Fruit fly (Drosophila melanogaster) whole organism, wandering third instar larva: Measurements from ENCODE around the gene FipoQ.

ENCODE experiments used
- Abd-B ChIP-seq: fragments of >200 bp; optimal IDR thresholded peaks from 2 replicates; lab custom pipeline; 2017; ENCODE audit warnings: missing biosample characterization, missing genetic modification characterization
- CG9705 ChIP-seq: fragments of 200-800 bp; sonication (Bioruptor generic); optimal IDR thresholded peaks from 2 replicates; lab custom pipeline; 2018; ENCODE audit warnings: missing biosample characterization, mild to moderate bottlenecking, missing genetic modification characterization
- Dfd ChIP-seq: fragments of >200 bp; optimal IDR thresholded peaks from 2 replicates; lab custom pipeline; 2017; ENCODE audit warnings: missing biosample characterization, missing genetic modification characterization
- Dif ChIP-seq: fragments of 200-275, 200-300 bp; sonication (Bioruptor generic); optimal IDR thresholded peaks from 2 replicates; lab custom pipeline; 2018; ENCODE audit warnings: missing biosample characterization, missing genetic modification characterization; ENCODE audit not compliant: partially characterized antibody
- HLH106 ChIP-seq: fragments of 200-800 bp; optimal IDR thresholded peaks from 3 replicates; lab custom pipeline; 2019; ENCODE audit warnings: missing biosample characterization, mild to moderate bottlenecking, missing genetic modification characterization, moderate library complexity
- Hr78 ChIP-seq: fragments of >200 bp; optimal IDR thresholded peaks from 2 replicates; lab custom pipeline; 2017; ENCODE audit warnings: missing biosample characterization, missing genetic modification characterization
- Hr83 ChIP-seq: fragments of 200-300 bp; sonication (Bioruptor generic); optimal IDR thresholded peaks from 2 replicates; lab custom pipeline; 2016; ENCODE audit warnings: missing biosample characterization, mild to moderate bottlenecking, missing genetic modification characterization, moderate library complexity; ENCODE audit not compliant: poor library complexity, severe bottlenecking
- Mio ChIP-seq: sonication (Bioruptor generic); optimal IDR thresholded peaks from 2 replicates; lab custom pipeline; 2016; ENCODE audit warnings: missing biosample characterization, missing genetic modification characterization
- Myc ChIP-seq: fragments of >200 bp; optimal IDR thresholded peaks from 2 replicates; lab custom pipeline; 2017
- N ChIP-seq: fragments of >200 bp; optimal IDR thresholded peaks from 2 replicates; lab custom pipeline; 2018; ENCODE audit warnings: missing biosample characterization, missing external identifiers, missing genetic modification characterization
- OdsH ChIP-seq: fragments of 200-800 bp; sonication (Bioruptor generic); optimal IDR thresholded peaks from 2 replicates; lab custom pipeline; 2016; ENCODE audit warnings: missing biosample characterization, mild to moderate bottlenecking, missing genetic modification characterization
- Sp1 ChIP-seq: fragments of 200-800 bp; sonication (Bioruptor generic); optimal IDR thresholded peaks from 3 replicates; lab custom pipeline; 2019; ENCODE audit warnings: missing biosample characterization, mild to moderate bottlenecking, missing genetic modification characterization, moderate library complexity
- Vsx2 ChIP-seq: fragments of 200-300, 225-300 bp; sonication (Bioruptor generic); optimal IDR thresholded peaks from 2 replicates; lab custom pipeline; 2018; ENCODE audit warnings: missing biosample characterization, missing genetic modification characterization; ENCODE audit not compliant: partially characterized antibody
- br ChIP-seq: fragments of 200-800 bp; sonication (Bioruptor generic); optimal IDR thresholded peaks from 2 replicates; lab custom pipeline; 2016; ENCODE audit warnings: missing biosample characterization, missing genetic modification characterization
- dl ChIP-seq, 2 experiments: fragments of 175-275, 200-275 bp in 1 of 2; fragments of 200-275 bp in 1 of 2; sonication (Bioruptor generic); optimal IDR thresholded peaks; lab custom pipeline; 2018; ENCODE audit warnings: mild to moderate bottlenecking in 2 of 2, missing biosample characterization in 2 of 2, missing genetic modification characterization in 2 of 2, moderate library complexity in 2 of 2; ENCODE audit not compliant: partially characterized antibody in 2 of 2, insufficient read depth in 1 of 2
- dmrt93B ChIP-seq: fragments of 200-800 bp; sonication (Bioruptor generic); optimal IDR thresholded peaks from 2 replicates; lab custom pipeline; 2018; ENCODE audit warnings: missing biosample characterization, mild to moderate bottlenecking, missing genetic modification characterization
- dsf ChIP-seq: sonication (Bioruptor generic); optimal IDR thresholded peaks from 2 replicates; lab custom pipeline; 2016; ENCODE audit warnings: missing biosample characterization, missing genetic modification characterization, borderline replicate concordance
- foxo ChIP-seq, 2 experiments: fragments of 200-800 bp; sonication (Bioruptor generic); optimal IDR thresholded peaks; 2 replicates in 1 of 2; 3 replicates in 1 of 2; lab custom pipeline; 2016 to 2017; ENCODE audit warnings: missing biosample characterization in 2 of 2, missing genetic modification characterization in 2 of 2
- fru ChIP-seq: fragments of 200-800 bp; sonication (Bioruptor generic); optimal IDR thresholded peaks from 3 replicates; lab custom pipeline; 2016; ENCODE audit warnings: missing biosample characterization, mild to moderate bottlenecking, missing genetic modification characterization
- h ChIP-seq: fragments of 200-800 bp; sonication (Bioruptor generic); optimal IDR thresholded peaks from 3 replicates; lab custom pipeline; 2016; ENCODE audit warnings: missing biosample characterization, mild to moderate bottlenecking, missing genetic modification characterization
- jim ChIP-seq: fragments of 175-275, 200-325 bp; sonication (Bioruptor generic); optimal IDR thresholded peaks from 2 replicates; lab custom pipeline; 2016; ENCODE audit warnings: missing biosample characterization, mild to moderate bottlenecking, missing genetic modification characterization
- lola ChIP-seq: fragments of >200 bp; optimal IDR thresholded peaks from 2 replicates; lab custom pipeline; 2017; ENCODE audit warnings: missing biosample characterization, missing genetic modification characterization
- psq ChIP-seq: fragments of 200-800 bp; sonication (Bioruptor generic); optimal IDR thresholded peaks from 3 replicates; lab custom pipeline; 2017; ENCODE audit warnings: missing biosample characterization, mild to moderate bottlenecking, missing genetic modification characterization, moderate library complexity
- rgr ChIP-seq: fragments of 200-800 bp; sonication (Bioruptor generic); optimal IDR thresholded peaks from 3 replicates; lab custom pipeline; 2016; ENCODE audit warnings: missing biosample characterization, mild to moderate bottlenecking, missing genetic modification characterization
- sage ChIP-seq: fragments of 200-800 bp; sonication (Bioruptor generic); optimal IDR thresholded peaks from 2 replicates; lab custom pipeline; 2016; ENCODE audit warnings: missing biosample characterization, mild to moderate bottlenecking, missing genetic modification characterization
- sv ChIP-seq: fragments of 200-800 bp; sonication (Bioruptor generic); optimal IDR thresholded peaks from 3 replicates; lab custom pipeline; 2016; ENCODE audit warnings: missing biosample characterization, missing genetic modification characterization

Gene FipoQ

DNA sequence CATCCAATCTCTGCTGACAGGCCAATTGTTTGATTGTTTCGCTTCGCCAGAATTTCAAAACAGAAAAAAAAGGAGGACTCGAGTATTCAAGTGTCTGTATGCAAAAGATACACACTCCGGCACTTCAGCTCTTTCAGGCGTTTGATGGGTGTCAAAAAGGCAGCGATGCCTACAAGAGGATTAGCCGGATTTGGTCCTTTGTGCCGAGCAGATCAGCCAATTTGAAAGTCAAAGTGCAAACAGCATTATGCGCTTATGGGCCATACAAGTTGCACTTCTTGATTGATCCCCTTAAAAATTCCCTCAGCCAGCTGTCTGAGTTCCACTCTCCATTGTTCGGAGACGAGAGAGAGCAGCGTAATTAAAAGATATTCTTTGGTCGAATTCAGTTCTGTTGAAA lies 51.8 kb downstream of the FipoQ start:
- no peak for TF ChIP-seq dl (GFP tag; optimal IDR thresholded peaks at IDR 0.05; lab: Kevin White, UChicago; ENCODE audit: insufficient read depth in 1 of 2, partially characterized antibody in 2 of 2)
- TF ChIP-seq Abd-B: no peak
- no peak for TF ChIP-seq sv (GFP tag; lab: Kevin White, UChicago)
- TF ChIP-seq Myc (lab: Kevin White, UChicago): no peak
- no peak for TF ChIP-seq lola (GFP tag; lab: Kevin White, UChicago)
- TF ChIP-seq jim (GFP tag; lab: Kevin White, UChicago): no peak

- no peak for TF ChIP-seq dsf (GFP tag; lab: Kevin White, UChicago)
- TF ChIP-seq Abd-B: no peak
- no peak for TF ChIP-seq CG9705 (GFP tag; lab: Kevin White, UChicago)
- no peak for TF ChIP-seq foxo (GFP tag; optimal IDR thresholded peaks at IDR 0.05; lab: Kevin White, UChicago)
- no peak for TF ChIP-seq dmrt93B
- TF ChIP-seq Myc (lab: Kevin White, UChicago): no peak
- no peak for TF ChIP-seq rgr (GFP tag; lab: Kevin White, UChicago)
- TF ChIP-seq Dfd (GFP tag; lab: Kevin White, UChicago): no peak
- TF ChIP-seq fru (GFP tag; lab: Kevin White, UChicago): no peak
- TF ChIP-seq jim (GFP tag; lab: Kevin White, UChicago): no peak
- no peak for TF ChIP-seq HLH106
- no peak for TF ChIP-seq OdsH
Measured at dm6 chr3R:29547182-29547979, 52.8 kb downstream of the FipoQ start.

dm6 chr3R:29547983-29548382 lies 53.4 kb downstream of the FipoQ start:
- no peak for TF ChIP-seq OdsH
- no peak for TF ChIP-seq Abd-B
- no peak for TF ChIP-seq lola (GFP tag; lab: Kevin White, UChicago)
- no peak for TF ChIP-seq Dif
- no peak for TF ChIP-seq sage
- no peak for TF ChIP-seq dmrt93B
- TF ChIP-seq N (GFP tag; lab: Kevin White, UChicago): no peak
- TF ChIP-seq h: no peak
- no peak for TF ChIP-seq fru (GFP tag; lab: Kevin White, UChicago)
- no peak for TF ChIP-seq dl (GFP tag; optimal IDR thresholded peaks at IDR 0.05; lab: Kevin White, UChicago; ENCODE audit: insufficient read depth in 1 of 2, partially characterized antibody in 2 of 2)
- no peak for TF ChIP-seq Mio (GFP tag; lab: Kevin White, UChicago)
- TF ChIP-seq Vsx2 (GFP tag; lab: Kevin White, UChicago): no peak
- TF ChIP-seq Hr78 (GFP tag; lab: Kevin White, UChicago): no peak
- no peak for TF ChIP-seq Sp1
- no peak for TF ChIP-seq psq
- TF ChIP-seq br (GFP tag; lab: Kevin White, UChicago): no peak
- no peak for TF ChIP-seq sv (GFP tag; lab: Kevin White, UChicago)
- TF ChIP-seq Dfd (GFP tag; lab: Kevin White, UChicago): no peak
- TF ChIP-seq Hr83: no peak
- TF ChIP-seq, all 38 proteins: peak for 0
